Fruit fly (Drosophila melanogaster) whole organism, embryonic: Measurements from ENCODE around the gene NELF-B.
"Not testable (repeated sequence)": the region's sequence is repeated elsewhere in the genome, so short reads cannot be mapped to it uniquely, and the experiment has no call there.

ENCODE experiments used
- Ada2b ChIP-seq: fragments of 200-800 bp; sonication (Bioruptor generic); IDR thresholded peaks from 2 replicates; pipeline ENCODE4 v1.3.6; 2022; ENCODE audit warnings: missing biosample characterization, missing genetic modification characterization
- C15 ChIP-seq: fragments of 200-800 bp; sonication (Bioruptor generic); IDR thresholded peaks from 3 replicates; pipeline ENCODE4 v1.3.6; 2022; ENCODE audit warnings: missing biosample characterization, missing genetic modification characterization
- CG10274 ChIP-seq: fragments of 200-800 bp; sonication (Bioruptor generic); optimal IDR thresholded peaks from 3 replicates; lab custom pipeline; 2017; ENCODE audit warnings: missing biosample characterization, mild to moderate bottlenecking, missing genetic modification characterization
- CG11696 ChIP-seq: fragments of 200-800 bp; sonication (Bioruptor generic); IDR thresholded peaks from 2 replicates; pipeline ENCODE4 v1.3.6; 2022; ENCODE audit warnings: missing biosample characterization, missing genetic modification characterization
- CG1602 ChIP-seq: fragments of 200-800 bp; sonication (Bioruptor generic); optimal IDR thresholded peaks from 3 replicates; lab custom pipeline; 2016; ENCODE audit warnings: missing biosample characterization, missing genetic modification characterization
- CG17568 ChIP-seq: fragments of 200-800 bp; sonication (Bioruptor generic); optimal IDR thresholded peaks from 2 replicates; lab custom pipeline; 2018; ENCODE audit warnings: missing biosample characterization, mild to moderate bottlenecking, missing genetic modification characterization, moderate library complexity
- CG2120 ChIP-seq: fragments of 200-800 bp; sonication (Bioruptor generic); optimal IDR thresholded peaks from 3 replicates; lab custom pipeline; 2016; ENCODE audit warnings: missing biosample characterization, missing genetic modification characterization
- CG32772 ChIP-seq: fragments of 200-800 bp; sonication (Bioruptor generic); IDR thresholded peaks from 2 replicates; pipeline ENCODE4 v1.3.6; 2022; ENCODE audit warnings: missing biosample characterization, missing genetic modification characterization
- CG3726 ChIP-seq: fragments of 200-800 bp; sonication (Bioruptor generic); IDR thresholded peaks from 3 replicates; pipeline ENCODE4, ENCODE4 v1.3.6; 2022; ENCODE audit warnings: missing biosample characterization, missing genetic modification characterization
- CG4360 ChIP-seq: fragments of 200-800 bp; sonication (Bioruptor generic); IDR thresholded peaks from 2 replicates; pipeline ENCODE4 v1.3.6; 2022; ENCODE audit warnings: missing biosample characterization, missing genetic modification characterization
- CG6854 ChIP-seq: fragments of 200-800 bp; sonication (Bioruptor generic); optimal IDR thresholded peaks from 3 replicates; lab custom pipeline; 2017; ENCODE audit warnings: missing biosample characterization, mild to moderate bottlenecking, missing genetic modification characterization
- CG7556 ChIP-seq: fragments of 200-800 bp; sonication (Bioruptor generic); optimal IDR thresholded peaks from 2 replicates; lab custom pipeline; 2017; ENCODE audit warnings: missing biosample characterization, mild to moderate bottlenecking, missing genetic modification characterization
- CG7987 ChIP-seq: fragments of 200-800 bp; sonication (Bioruptor generic); optimal IDR thresholded peaks from 2 replicates; lab custom pipeline; 2018; ENCODE audit warnings: missing biosample characterization, mild to moderate bottlenecking, missing genetic modification characterization, moderate library complexity
- CG8281 ChIP-seq: fragments of 200-800 bp; sonication (Bioruptor generic); optimal IDR thresholded peaks from 2 replicates; lab custom pipeline; 2018; ENCODE audit warnings: missing biosample characterization, mild to moderate bottlenecking, missing genetic modification characterization, moderate library complexity
- CG8359 ChIP-seq: fragments of 200-800 bp; sonication (Bioruptor generic); optimal IDR thresholded peaks from 2 replicates; lab custom pipeline; 2017; ENCODE audit warnings: missing biosample characterization, mild to moderate bottlenecking, missing genetic modification characterization, borderline replicate concordance
- Camta ChIP-seq: fragments of 200-800 bp; sonication (Bioruptor generic); optimal IDR thresholded peaks from 2 replicates; lab custom pipeline; 2016; ENCODE audit warnings: missing biosample characterization, missing genetic modification characterization
- CrebB ChIP-seq: fragments of 200-800 bp; sonication (Bioruptor generic); optimal IDR thresholded peaks from 3 replicates; lab custom pipeline; 2018; ENCODE audit warnings: missing biosample characterization, mild to moderate bottlenecking, missing genetic modification characterization
- D19A ChIP-seq: fragments of 200-800 bp; optimal IDR thresholded peaks from 3 replicates; lab custom pipeline; 2019; ENCODE audit warnings: missing biosample characterization, mild to moderate bottlenecking, missing genetic modification characterization, moderate library complexity
- Dad ChIP-seq: fragments of 200-800 bp; sonication (Bioruptor generic); optimal IDR thresholded peaks from 3 replicates; lab custom pipeline; 2016; ENCODE audit warnings: missing biosample characterization, missing genetic modification characterization
- Deaf1 ChIP-seq: fragments of 200-800 bp; optimal IDR thresholded peaks from 3 replicates; lab custom pipeline; 2019; ENCODE audit warnings: missing biosample characterization, mild to moderate bottlenecking, missing genetic modification characterization, moderate library complexity
- Fer3 ChIP-seq: fragments of 200-800 bp; sonication (Bioruptor generic); optimal IDR thresholded peaks from 2 replicates; lab custom pipeline; 2018; ENCODE audit warnings: missing biosample characterization, mild to moderate bottlenecking, missing genetic modification characterization, moderate library complexity
- HLH3B ChIP-seq: fragments of 200-800 bp; sonication (Bioruptor generic); IDR thresholded peaks from 2 replicates; pipeline ENCODE4 v1.3.6; 2022; ENCODE audit warnings: missing biosample characterization, missing genetic modification characterization
- Hr78 ChIP-seq, 2 experiments: fragments of 200-800 bp in 1 of 2; fragments of >200 bp in 1 of 2; sonication (Bioruptor generic) in 1 of 2; optimal IDR thresholded peaks; 2 replicates each; lab custom pipeline; 2017 to 2019; ENCODE audit warnings: missing biosample characterization in 2 of 2, missing genetic modification characterization in 2 of 2, mild to moderate bottlenecking in 1 of 2, moderate library complexity in 1 of 2
- Nf-YC ChIP-seq: fragments of 200-800 bp; optimal IDR thresholded peaks from 3 replicates; lab custom pipeline; 2019; ENCODE audit warnings: missing biosample characterization, mild to moderate bottlenecking, missing genetic modification characterization, moderate library complexity
- Rx ChIP-seq: fragments of 200-800 bp; sonication (Bioruptor generic); IDR thresholded peaks from 2 replicates; pipeline ENCODE4 v1.3.6; 2022; ENCODE audit warnings: missing biosample characterization, missing genetic modification characterization
- abd-A ChIP-seq: fragments of 200-800 bp; sonication (Bioruptor generic); optimal IDR thresholded peaks from 3 replicates; lab custom pipeline; 2019; ENCODE audit warnings: missing biosample characterization, mild to moderate bottlenecking, missing genetic modification characterization, moderate library complexity
- ap ChIP-seq: fragments of 200-800 bp; sonication (Bioruptor generic); IDR thresholded peaks from 2 replicates; pipeline ENCODE4 v1.3.6; 2022; ENCODE audit warnings: missing biosample characterization, missing genetic modification characterization
- cwo ChIP-seq: fragments of 200-800 bp; sonication (Bioruptor generic); optimal IDR thresholded peaks from 3 replicates; lab custom pipeline; 2017; ENCODE audit warnings: missing biosample characterization, missing genetic modification characterization, mild to moderate bottlenecking, moderate library complexity, missing genetic modification reagents
- ewg ChIP-seq: fragments of 200-800 bp; sonication (Bioruptor generic); optimal IDR thresholded peaks from 3 replicates; lab custom pipeline; 2017; ENCODE audit warnings: mild to moderate bottlenecking, missing biosample characterization, missing genetic modification reagents, missing genetic modification characterization
- exex ChIP-seq: fragments of 200-800 bp; sonication (Bioruptor generic); optimal IDR thresholded peaks from 4 replicates; lab custom pipeline; 2018; ENCODE audit warnings: missing biosample characterization, mild to moderate bottlenecking, missing genetic modification characterization, moderate library complexity
- org-1 ChIP-seq: fragments of 200-800 bp; sonication (Bioruptor generic); optimal IDR thresholded peaks from 2 replicates; lab custom pipeline; 2017; ENCODE audit warnings: missing biosample characterization, missing genetic modification characterization
- pan ChIP-seq, 4 experiments: fragments of >200 bp in 3 of 4; fragments of 200-800 bp in 1 of 4; sonication (Bioruptor generic) in 1 of 4; optimal IDR thresholded peaks in 3 of 4; IDR thresholded peaks in 1 of 4; 2 replicates each; pipeline versions ENCODE4 v1.3.6 to Lab custom; 2017 to 2022; ENCODE audit warnings: missing biosample characterization in 2 of 4, missing genetic modification characterization in 2 of 4, mixed read lengths in 1 of 4
- pho ChIP-seq: fragments of 200-800 bp; sonication (Bioruptor generic); optimal IDR thresholded peaks from 2 replicates; lab custom pipeline; 2016; ENCODE audit warnings: missing biosample characterization, missing genetic modification characterization
- pzg ChIP-seq: fragments of 200-800 bp; sonication (Bioruptor generic); optimal IDR thresholded peaks from 3 replicates; lab custom pipeline; 2018; ENCODE audit warnings: missing biosample characterization, mild to moderate bottlenecking, missing genetic modification characterization, moderate library complexity
- sens-2 ChIP-seq: fragments of 200-800 bp; sonication (Bioruptor generic); IDR thresholded peaks from 2 replicates; pipeline ENCODE4 v1.3.6; 2022; ENCODE audit warnings: missing biosample characterization, missing genetic modification characterization
- trh ChIP-seq: fragments of 200-800 bp; sonication (Bioruptor generic); optimal IDR thresholded peaks from 2 replicates; lab custom pipeline; 2016; ENCODE audit warnings: missing biosample characterization, missing genetic modification characterization
- twi ChIP-seq: fragments of 200-800 bp; optimal IDR thresholded peaks from 2 replicates; lab custom pipeline; 2019; ENCODE audit warnings: missing biosample characterization, mild to moderate bottlenecking, missing genetic modification characterization, moderate library complexity
- tx ChIP-seq: fragments of 200-800 bp; sonication (Bioruptor generic); optimal IDR thresholded peaks from 2 replicates; lab custom pipeline; 2016; ENCODE audit warnings: missing biosample characterization, missing genetic modification characterization

The NELF-B gene

dm6 chrX:7703001-7703864 lies 24.9 kb downstream of the NELF-B start (continued):
- TF ChIP-seq ewg (GFP tag; lab: Kevin White, UChicago), result peak; percentile 2
- peak; percentile 63 for TF ChIP-seq abd-A (tag; lab: Kevin White, UChicago)
- TF ChIP-seq pan (optimal IDR thresholded peaks at IDR 0.05; lab: Kevin White, UChicago), result not testable (repeated sequence)
- peak in 1 of 2 experiments; percentile 81 for TF ChIP-seq pan (GFP tag; optimal IDR thresholded peaks at IDR 0.05 in 1 of 2, IDR thresholded peaks at IDR 0.05 in 1 of 2)
- TF ChIP-seq Camta (GFP tag; lab: Kevin White, UChicago), result peak; percentile 94
- TF ChIP-seq CG8281 (tag; lab: Kevin White, UChicago), result peak; percentile 66
- peak; percentile 67 for TF ChIP-seq HLH3B (GFP tag; lab: Robert Waterston, UW)
- TF ChIP-seq trh (GFP tag; lab: Kevin White, UChicago), result peak; percentile 84
- TF ChIP-seq twi, result peak; percentile 6
- peak; percentile 69 for TF ChIP-seq CrebB
- peak; percentile 31 for TF ChIP-seq CG6854 (GFP tag; lab: Kevin White, UChicago)
- TF ChIP-seq exex (tag; lab: Kevin White, UChicago), result peak; percentile 58
- peak; percentile 39; the same call in 1 of the 2 replicates for TF ChIP-seq CG4360 (GFP tag; lab: Robert Waterston, UW)
- TF ChIP-seq CG7987 (GFP tag; lab: Kevin White, UChicago), result peak; percentile 80
- 0 out of 3 replicates have a peak, but pooled peaks have one; percentile 19 for TF ChIP-seq C15 (GFP tag; lab: Robert Waterston, UW)
- TF ChIP-seq Rx (GFP tag; lab: Robert Waterston, UW), result peak; percentile 56
- peak; percentile 51 for TF ChIP-seq Nf-YC (tag; lab: Kevin White, UChicago)
- peak; percentile 70 for TF ChIP-seq Ada2b
- peak; percentile 32; the same call in 1 of the 2 replicates for TF ChIP-seq sens-2 (GFP tag; lab: Robert Waterston, UW)
- peak; percentile 18 for TF ChIP-seq pho (GFP tag; lab: Kevin White, UChicago)
- peak; percentile 62 for TF ChIP-seq CG32772
- TF ChIP-seq CG3726 (GFP tag; lab: Robert Waterston, UW), result peak; percentile 51; the same call in 1 of the 3 replicates
- TF ChIP-seq org-1, result peak; percentile 83
- peak; percentile 42 for TF ChIP-seq Deaf1
- peak; percentile 39; the same call in 1 of the 2 replicates for TF ChIP-seq ap (GFP tag; lab: Robert Waterston, UW)
- peak; percentile 29 for TF ChIP-seq CG11696 (GFP tag; lab: Robert Waterston, UW)
- TF ChIP-seq pzg (GFP tag; lab: Kevin White, UChicago), result peak; percentile 4
- TF ChIP-seq CG8359, result peak; percentile 75
- TF ChIP-seq CG7556 (GFP tag; lab: Kevin White, UChicago), result peak; percentile 24
- TF ChIP-seq D19A, result peak; percentile 97
- peak; percentile 77 for TF ChIP-seq CG2120 (GFP tag; lab: Kevin White, UChicago)
- TF ChIP-seq CG10274 (GFP tag; lab: Kevin White, UChicago), result peak; percentile 38
- TF ChIP-seq Hr78 (GFP tag; optimal IDR thresholded peaks at IDR 0.05; lab: Kevin White, UChicago), result peak in 1 of 2 experiments; percentile 55
- peak; percentile 62 for TF ChIP-seq Fer3 (tag; lab: Kevin White, UChicago)
- peak; percentile 24 for TF ChIP-seq tx (GFP tag; lab: Kevin White, UChicago)
- peak; percentile 80 for TF ChIP-seq cwo (GFP tag; lab: Kevin White, UChicago)
- peak; percentile 3 for TF ChIP-seq CG1602 (GFP tag; lab: Kevin White, UChicago)
- TF ChIP-seq Dad (GFP tag; lab: Kevin White, UChicago), result peak; percentile 88
- TF ChIP-seq CG17568 (GFP tag; lab: Kevin White, UChicago), result peak; percentile 60
